Fruit fly (Drosophila melanogaster) whole organism, prepupa: ENCODE measurements around the gene CG17930.

Experiments used
- Blimp-1 ChIP-seq: fragments of 200-800 bp; sonication (Bioruptor generic); optimal IDR thresholded peaks from 3 replicates; lab custom pipeline; 2017; ENCODE audit warnings: missing biosample characterization, missing genetic modification characterization, mild to moderate bottlenecking, moderate library complexity, missing genetic modification reagents
- CG10631 ChIP-seq: fragments of 200-800 bp; sonication (Bioruptor generic); optimal IDR thresholded peaks from 2 replicates; lab custom pipeline; 2016; ENCODE audit warnings: missing biosample characterization, missing genetic modification characterization
- CG11294 ChIP-seq: fragments of 200-800 bp; sonication (Bioruptor generic); IDR thresholded peaks from 2 replicates; pipeline ENCODE4 v1.3.6; 2022; ENCODE audit warnings: missing biosample characterization, missing genetic modification characterization
- CG11762 ChIP-seq: fragments of 200-800 bp; sonication (Bioruptor generic); optimal IDR thresholded peaks from 3 replicates; lab custom pipeline; 2016; ENCODE audit warnings: missing biosample characterization, missing genetic modification characterization; ENCODE audit not compliant: insufficient read depth
- CG11902 ChIP-seq: fragments of 200-800 bp; sonication (Bioruptor generic); optimal IDR thresholded peaks from 3 replicates; lab custom pipeline; 2016; ENCODE audit warnings: missing biosample characterization, missing genetic modification characterization
- CG15336 ChIP-seq: fragments of 200-800 bp; sonication (Bioruptor generic); IDR thresholded peaks from 2 replicates; pipeline ENCODE4 v1.3.6; 2022; ENCODE audit warnings: missing biosample characterization, missing genetic modification characterization
- CG16779 ChIP-seq: fragments of 200-800 bp; sonication (Bioruptor generic); optimal IDR thresholded peaks from 3 replicates; lab custom pipeline; 2017; ENCODE audit warnings: missing biosample characterization, mild to moderate bottlenecking, missing genetic modification characterization
- CG31627 ChIP-seq: fragments of 200-800 bp; sonication (Bioruptor generic); optimal IDR thresholded peaks from 3 replicates; lab custom pipeline; 2016; ENCODE audit warnings: missing biosample characterization, missing genetic modification characterization
- CG32006 ChIP-seq: fragments of 200-800 bp; sonication (Bioruptor generic); optimal IDR thresholded peaks from 3 replicates; lab custom pipeline; 2017; ENCODE audit warnings: missing biosample characterization, mild to moderate bottlenecking, missing genetic modification characterization
- CG34406 ChIP-seq: fragments of 200-800 bp; sonication (Bioruptor generic); optimal IDR thresholded peaks from 3 replicates; lab custom pipeline; 2016; ENCODE audit warnings: missing biosample characterization, missing genetic modification characterization
- CG3919 ChIP-seq: fragments of 200-800 bp; sonication (Bioruptor generic); optimal IDR thresholded peaks from 3 replicates; lab custom pipeline; 2016; ENCODE audit warnings: missing biosample characterization, missing genetic modification characterization
- CG4318 ChIP-seq: fragments of 200-800 bp; sonication (Bioruptor generic); optimal IDR thresholded peaks from 3 replicates; lab custom pipeline; 2017; ENCODE audit warnings: missing biosample characterization, mild to moderate bottlenecking, missing genetic modification characterization
- CG6163 ChIP-seq: fragments of 200-800 bp; sonication (Bioruptor generic); IDR thresholded peaks from 3 replicates; pipeline ENCODE4 v1.3.6; 2022; ENCODE audit warnings: missing biosample characterization, missing genetic modification characterization
- CG6276 ChIP-seq: fragments of 200-800 bp; sonication (Bioruptor generic); optimal IDR thresholded peaks from 2 replicates; lab custom pipeline; 2017; ENCODE audit warnings: missing biosample characterization, mild to moderate bottlenecking, missing genetic modification characterization
- CG6792 ChIP-seq: fragments of 200-800 bp; sonication (Bioruptor generic); optimal IDR thresholded peaks from 3 replicates; lab custom pipeline; 2016; ENCODE audit warnings: missing biosample characterization, missing genetic modification characterization
- CG6808 ChIP-seq: fragments of 200-800 bp; sonication (Bioruptor generic); optimal IDR thresholded peaks from 3 replicates; lab custom pipeline; 2017; ENCODE audit warnings: missing biosample characterization, missing genetic modification characterization, mild to moderate bottlenecking, moderate library complexity, missing genetic modification reagents
- CG6854 ChIP-seq: fragments of 200-800 bp; sonication (Bioruptor generic); optimal IDR thresholded peaks from 2 replicates; lab custom pipeline; 2017; ENCODE audit warnings: missing biosample characterization, mild to moderate bottlenecking, missing genetic modification characterization
- CG7368 ChIP-seq: fragments of 200-800 bp; sonication (Bioruptor generic); optimal IDR thresholded peaks from 3 replicates; lab custom pipeline; 2016; ENCODE audit warnings: missing biosample characterization, missing genetic modification characterization
- CG8119 ChIP-seq: fragments of 200-800 bp; sonication (Bioruptor generic); IDR thresholded peaks from 3 replicates; pipeline ENCODE4 v1.3.6; 2022; ENCODE audit warnings: missing biosample characterization, missing genetic modification characterization
- CG8319 ChIP-seq: fragments of 200-800 bp; sonication (Bioruptor generic); optimal IDR thresholded peaks from 3 replicates; lab custom pipeline; 2016; ENCODE audit warnings: missing biosample characterization, missing genetic modification characterization
- CG8632 ChIP-seq: fragments of 200-800 bp; sonication (Bioruptor generic); optimal IDR thresholded peaks from 3 replicates; lab custom pipeline; 2016; ENCODE audit warnings: missing biosample characterization, missing genetic modification characterization
- Eip78C ChIP-seq: fragments of 200-800 bp; sonication (Bioruptor generic); peaks from one replicate; lab custom pipeline; 2016; ENCODE audit warnings: missing biosample characterization, missing genetic modification characterization
- Eip93F ChIP-seq: fragments of 200-800 bp; sonication (Bioruptor generic); optimal IDR thresholded peaks from 2 replicates; lab custom pipeline; 2016; ENCODE audit warnings: missing biosample characterization, mild to moderate bottlenecking, missing genetic modification characterization
- Ets96B ChIP-seq: fragments of 200-800 bp; optimal IDR thresholded peaks from 2 replicates; lab custom pipeline; 2019; ENCODE audit warnings: missing biosample characterization, mild to moderate bottlenecking, missing genetic modification characterization, moderate library complexity
- Gug ChIP-seq: fragments of 200-800 bp; sonication (Bioruptor generic); IDR thresholded peaks from 2 replicates; pipeline ENCODE4 v1.3.6; 2022; ENCODE audit warnings: missing biosample characterization, missing genetic modification characterization
- Hr38 ChIP-seq: sonication (Bioruptor generic); optimal IDR thresholded peaks from 2 replicates; lab custom pipeline; 2016; ENCODE audit warnings: missing biosample characterization, missing genetic modification characterization
- Hr39 ChIP-seq: fragments of 200-800 bp; sonication (Bioruptor generic); optimal IDR thresholded peaks from 2 replicates; lab custom pipeline; 2016; ENCODE audit warnings: missing biosample characterization, missing genetic modification characterization
- Hr4 ChIP-seq: fragments of 200-800 bp; sonication (Bioruptor generic); optimal IDR thresholded peaks from 3 replicates; lab custom pipeline; 2016; ENCODE audit warnings: missing biosample characterization, missing genetic modification characterization
- Lpt ChIP-seq: fragments of 200-800 bp; sonication (Bioruptor generic); optimal IDR thresholded peaks from 3 replicates; lab custom pipeline; 2016; ENCODE audit warnings: missing biosample characterization, missing genetic modification characterization
- Met ChIP-seq: fragments of 200-800 bp; sonication (Bioruptor generic); optimal IDR thresholded peaks from 3 replicates; lab custom pipeline; 2016; ENCODE audit warnings: missing biosample characterization, missing genetic modification characterization
- OdsH ChIP-seq: fragments of 200-800 bp; sonication (Bioruptor generic); optimal IDR thresholded peaks from 3 replicates; lab custom pipeline; 2016; ENCODE audit warnings: missing biosample characterization, missing genetic modification characterization
- Smox ChIP-seq: fragments of 200-800 bp; sonication (Bioruptor generic); optimal IDR thresholded peaks from 3 replicates; lab custom pipeline; 2016; ENCODE audit warnings: missing biosample characterization, missing genetic modification characterization
- Sox102F ChIP-seq: fragments of 200-800 bp; sonication (Bioruptor generic); optimal IDR thresholded peaks from 2 replicates; lab custom pipeline; 2016; ENCODE audit warnings: missing biosample characterization, mild to moderate bottlenecking, missing genetic modification characterization
- Sox14 ChIP-seq: fragments of 200-800 bp; sonication (Bioruptor generic); optimal IDR thresholded peaks from 3 replicates; lab custom pipeline; 2016; ENCODE audit warnings: missing biosample characterization, missing genetic modification characterization
- Sox15 ChIP-seq: fragments of 200-800 bp; sonication (Bioruptor generic); optimal IDR thresholded peaks from 3 replicates; lab custom pipeline; 2016; ENCODE audit warnings: missing biosample characterization, missing genetic modification characterization
- achi ChIP-seq: fragments of 200-800 bp; sonication (Bioruptor generic); optimal IDR thresholded peaks from 3 replicates; lab custom pipeline; 2016; ENCODE audit warnings: missing biosample characterization, missing genetic modification characterization
- acj6 ChIP-seq: fragments of 200-800 bp; sonication (Bioruptor generic); optimal IDR thresholded peaks from 3 replicates; lab custom pipeline; 2016; ENCODE audit warnings: missing biosample characterization, missing genetic modification characterization
- cyc ChIP-seq: fragments of 200-800 bp; sonication (Bioruptor generic); optimal IDR thresholded peaks from 3 replicates; lab custom pipeline; 2016; ENCODE audit warnings: missing biosample characterization, missing genetic modification characterization
- dac ChIP-seq: fragments of 200-800 bp; sonication (Bioruptor generic); optimal IDR thresholded peaks from 2 replicates; lab custom pipeline; 2017; ENCODE audit warnings: missing biosample characterization, mild to moderate bottlenecking, missing genetic modification characterization
- dsx ChIP-seq: fragments of 200-800 bp; optimal IDR thresholded peaks from 3 replicates; lab custom pipeline; 2019; ENCODE audit warnings: missing biosample characterization, mild to moderate bottlenecking, missing genetic modification characterization, moderate library complexity; ENCODE audit not compliant: poor library complexity, severe bottlenecking
- eg ChIP-seq: fragments of 200-800 bp; sonication (Bioruptor generic); IDR thresholded peaks from 3 replicates; pipeline ENCODE4 v1.3.6; 2022; ENCODE audit warnings: missing biosample characterization, missing genetic modification characterization
- fd59A ChIP-seq: fragments of 200-800 bp; sonication (Bioruptor generic); optimal IDR thresholded peaks from 2 replicates; lab custom pipeline; 2017; ENCODE audit warnings: missing biosample characterization, mild to moderate bottlenecking, missing genetic modification characterization, missing genetic modification reagents
- lz ChIP-seq: fragments of 200-800 bp; sonication (Bioruptor generic); optimal IDR thresholded peaks from 3 replicates; lab custom pipeline; 2016; ENCODE audit warnings: missing biosample characterization, missing genetic modification characterization
- net ChIP-seq: fragments of 200-800 bp; sonication (Bioruptor generic); optimal IDR thresholded peaks from 3 replicates; lab custom pipeline; 2016; ENCODE audit warnings: missing biosample characterization, missing genetic modification characterization
- pdm3 ChIP-seq: fragments of 200-800 bp; sonication (Bioruptor generic); optimal IDR thresholded peaks from 3 replicates; lab custom pipeline; 2016; ENCODE audit warnings: missing biosample characterization, missing genetic modification characterization
- salr ChIP-seq, 2 experiments: fragments of 200-800 bp; sonication (Bioruptor generic); optimal IDR thresholded peaks; 3 replicates each; lab custom pipeline; 2016 to 2018; ENCODE audit warnings: missing biosample characterization in 2 of 2, missing genetic modification characterization in 2 of 2, mild to moderate bottlenecking in 1 of 2
- spab ChIP-seq: fragments of 200-800 bp; sonication (Bioruptor generic); optimal IDR thresholded peaks from 2 replicates; lab custom pipeline; 2017; ENCODE audit warnings: missing biosample characterization, mild to moderate bottlenecking, missing genetic modification characterization, missing genetic modification reagents
- ss ChIP-seq, 2 experiments: fragments of 200-800 bp; sonication (Bioruptor generic); optimal IDR thresholded peaks; 2 replicates in 1 of 2; 3 replicates in 1 of 2; lab custom pipeline; 2017 to 2018; ENCODE audit warnings: mild to moderate bottlenecking in 2 of 2, missing biosample characterization in 2 of 2, missing genetic modification characterization in 2 of 2, moderate library complexity in 1 of 2
- svp ChIP-seq: fragments of 200-800 bp; sonication (Bioruptor generic); peaks from one replicate; lab custom pipeline; 2016; ENCODE audit warnings: missing biosample characterization, missing genetic modification characterization
- topi ChIP-seq: fragments of 200-800 bp; sonication (Bioruptor generic); optimal IDR thresholded peaks from 3 replicates; lab custom pipeline; 2016; ENCODE audit warnings: missing biosample characterization, missing genetic modification characterization
- vri ChIP-seq: fragments of 200-800 bp; sonication (Bioruptor generic); optimal IDR thresholded peaks from 3 replicates; lab custom pipeline; 2016; ENCODE audit warnings: missing biosample characterization, mild to moderate bottlenecking, missing genetic modification characterization

CG17930 gene

dm6 chr3R:16368288-16368687, 40.6 kb downstream of the CG17930 start, which contains the start of gene js:
Gene js, minus strand, starts transcription at chr3R:16368306.
- TF ChIP-seq CG6276 (GFP tag; lab: Kevin White, UChicago) (peak; percentile 73), CG11762 (GFP tag; lab: Kevin White, UChicago) (peak; percentile 67), CG6792 (GFP tag; lab: Kevin White, UChicago) (no peak), CG34406 (GFP tag; lab: Kevin White, UChicago) (peak; percentile 33), CG7368 (GFP tag; lab: Kevin White, UChicago) (peak; percentile 30), cyc (GFP tag; lab: Kevin White, UChicago) (no peak), fd59A (GFP tag; lab: Kevin White, UChicago) (no peak), OdsH (GFP tag; lab: Kevin White, UChicago) (peak; percentile 75), CG6163 (GFP tag; lab: Robert Waterston, UW) (peak; percentile 66; the same call in 2 of the 3 replicates), Hr4 (peak; percentile 81), CG3919 (GFP tag; lab: Kevin White, UChicago) (peak; percentile 73), Sox14 (GFP tag; lab: Kevin White, UChicago) (peak; percentile 59), topi (GFP tag; lab: Kevin White, UChicago) (peak; percentile 44), CG16779 (tag; lab: Kevin White, UChicago) (no peak), CG6808 (peak; percentile 27), CG11902 (GFP tag; lab: Kevin White, UChicago) (no peak), Sox102F (GFP tag; lab: Kevin White, UChicago) (peak; percentile 50), pdm3 (peak; percentile 76), CG6854 (GFP tag; lab: Kevin White, UChicago) (no peak), salr (GFP tag; optimal IDR thresholded peaks at IDR 0.05; lab: Kevin White, UChicago) (peak in 1 of 2 experiments; percentile 62), Smox (peak; percentile 45), Hr38 (GFP tag; lab: Kevin White, UChicago) (no peak), Sox15 (GFP tag; lab: Kevin White, UChicago) (peak; percentile 18), net (GFP tag; lab: Kevin White, UChicago) (no peak), Met (peak; percentile 53), Gug (0 out of 2 replicates have a peak, but pooled peaks have one; percentile 31), CG10631 (GFP tag; lab: Kevin White, UChicago) (peak; percentile 9), dsx (GFP tag; lab: Kevin White, UChicago) (no peak), CG32006 (GFP tag; lab: Kevin White, UChicago) (peak; percentile 91), CG8632 (GFP tag; lab: Kevin White, UChicago) (no peak), Hr39 (GFP tag; lab: Kevin White, UChicago) (peak; percentile 53), eg (GFP tag; lab: Robert Waterston, UW) (peak; percentile 62), CG31627 (GFP tag; lab: Kevin White, UChicago) (peak; percentile 49), achi (GFP tag; lab: Kevin White, UChicago) (peak; percentile 67), CG15336 (GFP tag; lab: Robert Waterston, UW) (peak; percentile 84), CG8119 (GFP tag; lab: Robert Waterston, UW) (peak; percentile 83), CG4318 (peak; percentile 78), ss (GFP tag; optimal IDR thresholded peaks at IDR 0.05; lab: Kevin White, UChicago) (no peak), Eip93F (GFP tag; lab: Kevin White, UChicago) (no peak), vri (GFP tag; lab: Kevin White, UChicago) (no peak), lz (GFP tag; lab: Kevin White, UChicago) (no peak), Blimp-1 (GFP tag; lab: Kevin White, UChicago) (no peak), dac (peak; percentile 62), svp (no peak), Ets96B (tag; lab: Kevin White, UChicago) (no peak), CG11294 (no peak), Eip78C (no peak), spab (GFP tag; lab: Kevin White, UChicago) (no peak), acj6 (peak; percentile 61), CG8319 (GFP tag; lab: Kevin White, UChicago) (peak; percentile 24), Lpt (peak; percentile 75)
